Worm (Caenorhabditis elegans) whole organism, mixed stage, embryonic: ENCODE measurements around the gene C08F1.11.
"Not testable (repeated sequence)": the region's sequence is repeated elsewhere in the genome, so short reads cannot be mapped to it uniquely, and the experiment has no call there.

ENCODE experiments used
- M03D4.4 ChIP-seq: sonication (generic microtip); optimal IDR thresholded peaks from 2 replicates; lab custom pipeline; 2017; ENCODE audit warnings: mild to moderate bottlenecking, missing genetic modification characterization, missing compliant biosample characterization
- bed-3 ChIP-seq: fragments of 200-800 bp; sonication (Bioruptor generic); optimal IDR thresholded peaks from 3 replicates; lab custom pipeline; 2018; ENCODE audit warnings: mild to moderate bottlenecking, missing genetic modification characterization, moderate library complexity, missing compliant biosample characterization
- blmp-1 ChIP-seq: fragments of 150-350 bp; optimal IDR thresholded peaks from 2 replicates; lab custom pipeline; 2014; ENCODE audit warnings: missing biosample characterization, missing genetic modification characterization
- ceh-39 ChIP-seq: fragments of 150-350 bp; optimal IDR thresholded peaks from 2 replicates; lab custom pipeline; 2014; ENCODE audit warnings: missing biosample characterization, missing genetic modification characterization
- ceh-43 ChIP-seq: fragments of 200-800 bp; sonication (Bioruptor generic); optimal IDR thresholded peaks from 2 replicates; lab custom pipeline; 2018; ENCODE audit warnings: mild to moderate bottlenecking, missing genetic modification characterization, moderate library complexity, missing compliant biosample characterization
- ces-1 ChIP-seq: fragments of 150-350 bp; optimal IDR thresholded peaks from 2 replicates; lab custom pipeline; 2014; ENCODE audit warnings: missing biosample characterization, missing genetic modification reagents, missing genetic modification characterization
- cnd-1 ChIP-seq: fragments of 200-800 bp; sonication (Bioruptor generic); optimal IDR thresholded peaks from 2 replicates; lab custom pipeline; 2018; ENCODE audit warnings: mild to moderate bottlenecking, missing genetic modification characterization, missing compliant biosample characterization
- drap-1 ChIP-seq: fragments of 200-800 bp; sonication (Bioruptor generic); optimal IDR thresholded peaks from 3 replicates; lab custom pipeline; 2018; ENCODE audit warnings: mild to moderate bottlenecking, missing genetic modification characterization, missing compliant biosample characterization
- elt-1 ChIP-seq: sonication (generic microtip); optimal IDR thresholded peaks from 2 replicates; lab custom pipeline; 2017; ENCODE audit warnings: missing genetic modification characterization, mild to moderate bottlenecking, missing compliant biosample characterization, antibody characterized with exemption, moderate library complexity, borderline replicate concordance; ENCODE audit not compliant: insufficient read depth
- elt-3 ChIP-seq: fragments of 150-350 bp; optimal IDR thresholded peaks from 2 replicates; lab custom pipeline; 2014; ENCODE audit warnings: missing biosample characterization, missing genetic modification characterization
- flh-1 ChIP-seq: fragments of 200-800 bp; sonication (Bioruptor generic); optimal IDR thresholded peaks from 2 replicates; lab custom pipeline; 2018; ENCODE audit warnings: mild to moderate bottlenecking, missing genetic modification characterization, moderate library complexity, missing compliant biosample characterization
- ham-2 ChIP-seq: fragments of 200-800 bp; sonication (Bioruptor generic); optimal IDR thresholded peaks from 2 replicates; lab custom pipeline; 2018; ENCODE audit warnings: mild to moderate bottlenecking, missing genetic modification characterization, missing compliant biosample characterization
- hlh-1 ChIP-seq: fragments of 150-350 bp; optimal IDR thresholded peaks from 2 replicates; lab custom pipeline; 2014; ENCODE audit warnings: missing biosample characterization, missing genetic modification reagents, missing genetic modification characterization
- lin-13 ChIP-seq: fragments of 150-350 bp; optimal IDR thresholded peaks from 2 replicates; lab custom pipeline; 2014; ENCODE audit warnings: missing biosample characterization, missing genetic modification characterization
- lin-32 ChIP-seq: fragments of 200-800 bp; sonication (Bioruptor generic); optimal IDR thresholded peaks from 2 replicates; lab custom pipeline; 2018; ENCODE audit warnings: mild to moderate bottlenecking, missing genetic modification characterization, missing compliant biosample characterization
- lsy-2 ChIP-seq: fragments of 150-350 bp; optimal IDR thresholded peaks from 2 replicates; lab custom pipeline; 2014; ENCODE audit warnings: missing biosample characterization, missing genetic modification characterization
- mep-1 ChIP-seq: fragments of 150-350 bp; optimal IDR thresholded peaks from 2 replicates; lab custom pipeline; 2017; ENCODE audit warnings: missing biosample characterization, missing genetic modification reagents, missing genetic modification characterization, inconsistent platforms
- mls-2 ChIP-seq: sonication (generic microtip); optimal IDR thresholded peaks from 2 replicates; lab custom pipeline; 2016; ENCODE audit warnings: mild to moderate bottlenecking, missing genetic modification characterization, moderate library complexity, missing compliant biosample characterization
- nhr-12 ChIP-seq: fragments of 150-350 bp; optimal IDR thresholded peaks from 2 replicates; lab custom pipeline; 2014; ENCODE audit warnings: missing biosample characterization, missing genetic modification characterization
- nhr-2 ChIP-seq: fragments of 150-350 bp; optimal IDR thresholded peaks from 2 replicates; lab custom pipeline; 2014; ENCODE audit warnings: missing biosample characterization, missing genetic modification characterization
- nhr-28 ChIP-seq: fragments of 150-350 bp; optimal IDR thresholded peaks from 2 replicates; lab custom pipeline; 2014; ENCODE audit warnings: missing biosample characterization, missing genetic modification characterization
- nhr-76 ChIP-seq: sonication (generic microtip); optimal IDR thresholded peaks from 2 replicates; lab custom pipeline; 2017; ENCODE audit warnings: missing biosample characterization, missing genetic modification characterization
- pha-4 ChIP-seq: fragments of 150-350 bp; optimal IDR thresholded peaks from 2 replicates; lab custom pipeline; 2018; ENCODE audit warnings: missing biosample characterization, missing genetic modification reagents, missing genetic modification characterization
- sem-2 ChIP-seq: fragments of 200-800 bp; sonication (Bioruptor generic); optimal IDR thresholded peaks from 2 replicates; lab custom pipeline; 2018; ENCODE audit warnings: mild to moderate bottlenecking, missing genetic modification characterization, missing compliant biosample characterization
- snpc-4 ChIP-seq: fragments of 150-350 bp; optimal IDR thresholded peaks from 2 replicates; lab custom pipeline; 2014; ENCODE audit warnings: missing biosample characterization, missing genetic modification characterization
- sptf-1 ChIP-seq: sonication (generic microtip); optimal IDR thresholded peaks from 2 replicates; lab custom pipeline; 2017; ENCODE audit warnings: mild to moderate bottlenecking, missing genetic modification characterization, moderate library complexity, missing compliant biosample characterization
- tbx-8 ChIP-seq: fragments of 200-800 bp; sonication (Bioruptor generic); optimal IDR thresholded peaks from 2 replicates; lab custom pipeline; 2018; ENCODE audit warnings: mild to moderate bottlenecking, missing genetic modification characterization, moderate library complexity, missing compliant biosample characterization
- unc-39 ChIP-seq: fragments of 150-350 bp; optimal IDR thresholded peaks from 2 replicates; lab custom pipeline; 2014; ENCODE audit warnings: missing biosample characterization, missing genetic modification characterization
- unc-62 ChIP-seq: fragments of 150-350 bp; optimal IDR thresholded peaks from 2 replicates; lab custom pipeline; 2014; ENCODE audit warnings: missing biosample characterization, missing genetic modification reagents, missing genetic modification characterization
- zip-8 ChIP-seq: fragments of 150-350 bp; optimal IDR thresholded peaks from 2 replicates; lab custom pipeline; 2014; ENCODE audit warnings: missing biosample characterization, missing genetic modification characterization
- ztf-11 ChIP-seq: fragments of 150-350 bp; optimal IDR thresholded peaks from 2 replicates; lab custom pipeline; 2014; ENCODE audit warnings: missing biosample characterization, missing genetic modification characterization

C08F1.11 gene

DNA sequence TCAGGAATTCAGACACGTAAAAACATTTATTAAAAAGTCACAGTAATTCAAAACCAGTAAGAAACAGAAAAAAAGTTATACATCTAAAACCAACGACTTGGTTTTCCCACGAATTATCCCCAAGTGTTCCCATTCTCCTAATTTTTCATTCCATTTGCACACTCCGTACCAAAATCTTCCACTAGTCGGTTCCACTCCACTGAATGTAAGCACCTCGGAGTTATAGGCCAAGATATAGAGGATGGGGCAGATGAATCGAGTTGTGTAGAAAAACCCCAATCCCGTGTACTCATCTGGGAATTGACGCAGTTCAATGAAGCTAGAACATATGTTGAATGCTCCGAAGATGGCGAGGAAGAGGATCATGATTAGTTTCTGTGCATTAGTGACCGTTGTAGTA lies 2.5 kb upstream of the C08F1.11 start:
- no peak for TF ChIP-seq flh-1 (GFP tag; lab: Kevin White, UChicago)

DNA sequence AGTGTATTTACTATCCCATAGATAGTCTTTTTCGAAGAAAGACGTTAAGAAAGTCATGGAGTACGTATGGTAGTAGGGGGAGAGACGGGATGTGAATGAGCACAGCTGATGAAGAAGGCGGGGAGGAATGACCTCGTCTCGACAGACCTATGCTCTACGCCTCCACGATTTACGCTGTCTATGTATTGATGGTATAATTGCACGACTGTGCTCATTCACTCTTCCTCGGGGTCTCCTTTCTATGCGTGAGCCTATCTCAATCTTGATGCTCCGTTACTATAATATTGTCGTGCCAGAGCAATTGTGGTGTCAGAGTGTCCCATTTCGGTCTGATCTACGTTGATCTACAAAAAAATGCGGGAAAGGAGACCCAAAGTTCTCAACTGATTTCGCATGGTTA lies 1.5 kb upstream of the C08F1.11 start, which contains the start of gene C08F1.10:
TSS of gene C08F1.10 (minus strand) at position 101 of the 400 bp plus-strand sequence.
- TF ChIP-seq ces-1 (GFP tag; lab: Kevin White, UChicago) (no peak), nhr-28 (tag; lab: Kevin White, UChicago) (no peak), drap-1 (GFP tag; lab: Kevin White, UChicago) (no peak), lin-32 (no peak), nhr-2 (no peak), bed-3 (no peak), ceh-39 (no peak), elt-1 (no peak), nhr-12 (tag; lab: Kevin White, UChicago) (no peak), zip-8 (tag; lab: Kevin White, UChicago) (no peak), flh-1 (GFP tag; lab: Kevin White, UChicago) (no peak), unc-62 (GFP tag; lab: Kevin White, UChicago) (no peak), ztf-11 (no peak), sem-2 (GFP tag; lab: Kevin White, UChicago) (no peak), cnd-1 (tag; lab: Kevin White, UChicago) (no peak)
- TF ChIP-seq, all 35 proteins: peak for 0

DNA sequence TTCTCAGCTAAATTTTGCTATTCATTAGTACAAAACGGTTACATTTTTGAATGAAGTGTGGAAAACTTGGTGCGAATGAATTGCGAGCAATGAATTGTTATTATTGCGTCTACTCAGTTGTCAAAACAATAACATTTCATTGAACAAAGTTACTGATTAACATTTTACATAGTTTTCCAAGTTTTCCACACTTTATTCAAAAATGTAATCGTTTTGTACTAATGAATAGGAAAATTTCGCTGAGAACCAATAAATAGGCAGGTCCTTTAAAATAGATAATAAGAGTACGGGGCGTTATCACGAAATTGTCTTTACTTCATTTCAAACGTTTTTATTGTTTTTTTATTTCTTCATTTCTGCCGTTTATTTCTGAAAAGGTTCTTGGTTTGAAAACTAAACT lies 2.2 kb downstream of the C08F1.11 start, which contains the start of gene math-4:
TSS of gene math-4 (minus strand) at position 101 of the 400 bp plus-strand sequence.
- no peak for TF ChIP-seq bed-3
- no peak for TF ChIP-seq nhr-12 (tag; lab: Kevin White, UChicago)
- no peak for TF ChIP-seq lsy-2 (tag; lab: Kevin White, UChicago)
- TF ChIP-seq unc-39 (tag; lab: Kevin White, UChicago), result no peak
- TF ChIP-seq mls-2 (tag; lab: Kevin White, UChicago), result no peak
- TF ChIP-seq ham-2, result no peak
- TF ChIP-seq blmp-1 (tag; lab: Kevin White, UChicago), result no peak
- no peak for TF ChIP-seq unc-62 (GFP tag; lab: Kevin White, UChicago)
- TF ChIP-seq nhr-28 (tag; lab: Kevin White, UChicago), result no peak
- no peak for TF ChIP-seq pha-4
- no peak for TF ChIP-seq lin-13
- no peak for TF ChIP-seq mep-1 (tag; lab: Kevin White, UChicago)
- TF ChIP-seq nhr-2, result no peak
- no peak for TF ChIP-seq drap-1 (GFP tag; lab: Kevin White, UChicago)
- TF ChIP-seq cnd-1 (tag; lab: Kevin White, UChicago), result no peak
- no peak for TF ChIP-seq hlh-1 (tag; lab: Kevin White, UChicago)
- no peak for TF ChIP-seq nhr-76 (tag; lab: Kevin White, UChicago)

DNA sequence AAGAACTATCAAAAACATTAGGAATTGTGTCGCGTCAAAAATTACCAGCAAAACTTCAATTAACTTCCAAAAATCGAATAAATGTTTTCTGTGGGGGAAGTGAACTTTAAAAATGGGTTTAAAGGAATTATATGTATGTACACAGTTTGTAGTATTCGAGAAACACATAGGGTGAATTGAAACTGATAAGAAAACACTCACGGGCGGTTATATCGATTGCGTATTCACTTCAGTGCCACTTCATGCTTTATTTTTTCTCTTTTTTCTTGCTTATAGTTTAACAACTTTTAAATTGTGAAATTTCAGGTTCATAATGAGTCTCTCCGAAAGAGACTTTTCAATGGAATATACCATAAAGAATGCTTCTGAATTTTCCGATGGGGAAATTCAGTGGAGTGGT lies 9.5 kb downstream of the C08F1.11 start, which contains the start of gene F36H5.14:
TSS of gene F36H5.14 (plus strand) at position 301 of the 400 bp plus-strand sequence.
- TF ChIP-seq M03D4.4 (tag; lab: Kevin White, UChicago); tbx-8; zip-8 (tag; lab: Kevin White, UChicago): not testable (repeated sequence)

DNA sequence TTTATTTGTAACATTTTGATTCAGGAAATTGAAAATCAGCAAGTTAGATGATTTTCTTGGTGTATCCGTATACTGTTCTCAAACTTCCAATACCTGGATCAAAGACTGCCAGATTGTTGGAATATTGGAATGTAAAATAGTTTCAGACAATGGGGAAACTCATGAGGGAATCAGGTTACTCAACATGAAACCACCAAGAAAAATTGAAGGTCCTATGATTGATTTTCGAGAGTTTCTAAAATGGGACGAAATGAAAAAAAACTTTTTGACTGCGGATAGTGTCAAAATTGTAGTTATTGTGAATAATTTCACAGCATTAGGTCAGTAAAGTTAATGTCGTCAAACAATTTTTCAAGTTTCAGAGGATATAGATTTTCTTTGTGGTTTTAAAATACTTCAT lies 12.9 kb downstream of the C08F1.11 start, which contains the start of gene math-3:
TSS of gene math-3 (plus strand) at position 301 of the 400 bp plus-strand sequence.
- no peak for TF ChIP-seq lin-32
- no peak for TF ChIP-seq sptf-1
- no peak for TF ChIP-seq tbx-8
- TF ChIP-seq snpc-4 (tag; lab: Kevin White, UChicago), result no peak
- TF ChIP-seq elt-3, result no peak

DNA sequence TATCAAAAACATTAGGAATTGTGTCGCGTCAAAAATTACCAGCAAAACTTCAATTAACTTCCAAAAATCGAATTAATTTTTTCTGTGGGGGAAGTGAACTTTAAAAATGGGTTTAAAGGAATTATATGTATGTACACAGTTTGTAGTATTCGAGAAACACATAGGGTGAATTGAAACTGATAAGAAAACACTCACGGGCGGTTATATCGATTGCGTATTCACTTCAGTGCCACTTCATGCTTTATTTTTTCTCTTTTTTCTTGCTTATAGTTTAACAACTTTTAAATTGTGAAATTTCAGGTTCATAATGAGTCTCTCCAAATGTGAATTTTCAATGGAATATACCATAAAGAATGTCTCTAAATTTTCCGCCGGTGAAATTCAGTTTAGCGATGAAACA lies 13.4 kb downstream of the C08F1.11 start, which contains the start of gene math-26:
TSS of gene math-26 (plus strand) at position 301 of the 400 bp plus-strand sequence.
- TF ChIP-seq ceh-43 (GFP tag; lab: Kevin White, UChicago); lin-32; nhr-76 (tag; lab: Kevin White, UChicago): not testable (repeated sequence)
